Worm (Caenorhabditis elegans) whole organism, late embryonic: ENCODE results near the gene fbxa-189.

Source experiments
- C08G9.2 ChIP-seq: sonication (generic microtip); optimal IDR thresholded peaks from 2 replicates; lab custom pipeline; 2016; ENCODE audit warnings: mild to moderate bottlenecking, missing genetic modification characterization, moderate library complexity, missing compliant biosample characterization
- F13H6.1 ChIP-seq: sonication (generic microtip); optimal IDR thresholded peaks from 2 replicates; lab custom pipeline; 2016; ENCODE audit warnings: missing genetic modification characterization, missing compliant biosample characterization
- K02D7.2 ChIP-seq: sonication (generic microtip); optimal IDR thresholded peaks from 2 replicates; lab custom pipeline; 2017; ENCODE audit warnings: mild to moderate bottlenecking, missing genetic modification characterization, missing compliant biosample characterization
- T23F11.4 ChIP-seq: fragments of 200-800 bp; sonication (Bioruptor generic); optimal IDR thresholded peaks from 2 replicates; lab custom pipeline; 2018; ENCODE audit warnings: mild to moderate bottlenecking, missing genetic modification characterization, missing compliant biosample characterization
- Y22D7AL.16 ChIP-seq: sonication (generic microtip); optimal IDR thresholded peaks from 2 replicates; lab custom pipeline; 2016; ENCODE audit warnings: missing genetic modification characterization, missing compliant biosample characterization
- ahr-1 ChIP-seq: sonication (generic microtip); optimal IDR thresholded peaks from 2 replicates; lab custom pipeline; 2016; ENCODE audit warnings: missing genetic modification characterization, missing compliant biosample characterization
- ceh-14 ChIP-seq: sonication (generic microtip); optimal IDR thresholded peaks from 2 replicates; lab custom pipeline; 2016; ENCODE audit warnings: missing genotype, missing genetic modification characterization, missing compliant biosample characterization
- ceh-18 ChIP-seq: sonication (generic microtip); optimal IDR thresholded peaks from 2 replicates; lab custom pipeline; 2016; ENCODE audit warnings: missing genetic modification characterization, missing compliant biosample characterization
- ceh-19 ChIP-seq: fragments of 200-800 bp; sonication (Bioruptor generic); optimal IDR thresholded peaks from 2 replicates; lab custom pipeline; 2018; ENCODE audit warnings: mild to moderate bottlenecking, missing genetic modification characterization, missing compliant biosample characterization
- ceh-22 ChIP-seq: sonication (generic microtip); optimal IDR thresholded peaks from 2 replicates; lab custom pipeline; 2017; ENCODE audit warnings: missing biosample characterization, missing genetic modification characterization
- ceh-30 ChIP-seq: fragments of 150-350 bp; optimal IDR thresholded peaks from 2 replicates; lab custom pipeline; 2014; ENCODE audit warnings: missing biosample characterization, missing genetic modification characterization
- ceh-34 ChIP-seq: sonication (generic microtip); optimal IDR thresholded peaks from 2 replicates; lab custom pipeline; 2016; ENCODE audit warnings: mild to moderate bottlenecking, missing genetic modification characterization, missing compliant biosample characterization
- ceh-45 ChIP-seq: fragments of 200-800 bp; sonication (Bioruptor generic); IDR thresholded peaks from 2 replicates; pipeline ENCODE4 v1.3.6; 2022; ENCODE audit warnings: missing genetic modification reagents, missing genetic modification characterization, missing compliant biosample characterization
- ceh-48 ChIP-seq: sonication (generic microtip); optimal IDR thresholded peaks from 2 replicates; lab custom pipeline; 2016; ENCODE audit warnings: missing genetic modification characterization, inconsistent platforms, missing compliant biosample characterization
- che-1 ChIP-seq: sonication (generic microtip); optimal IDR thresholded peaks from 2 replicates; lab custom pipeline; 2016; ENCODE audit warnings: mild to moderate bottlenecking, missing genetic modification characterization, missing compliant biosample characterization
- dmd-4 ChIP-seq: sonication (generic microtip); optimal IDR thresholded peaks from 2 replicates; lab custom pipeline; 2016; ENCODE audit warnings: borderline replicate concordance, missing genetic modification characterization, missing compliant biosample characterization
- dve-1 ChIP-seq: sonication (generic microtip); optimal IDR thresholded peaks from 2 replicates; lab custom pipeline; 2017; ENCODE audit warnings: antibody characterized with exemption, mild to moderate bottlenecking, missing genetic modification characterization, missing compliant biosample characterization
- elt-4 ChIP-seq: sonication (generic microtip); optimal IDR thresholded peaks from 2 replicates; lab custom pipeline; 2016; ENCODE audit warnings: missing genetic modification characterization, missing compliant biosample characterization
- fax-1 ChIP-seq: sonication (generic microtip); optimal IDR thresholded peaks from 2 replicates; lab custom pipeline; 2016; ENCODE audit warnings: missing genotype, missing genetic modification characterization, missing compliant biosample characterization
- fkh-10 ChIP-seq: fragments of 150-350 bp; optimal IDR thresholded peaks from 2 replicates; lab custom pipeline; 2014; ENCODE audit warnings: missing biosample characterization, missing genetic modification reagents, missing genetic modification characterization
- gmeb-2 ChIP-seq: sonication (generic microtip); optimal IDR thresholded peaks from 2 replicates; lab custom pipeline; 2016; ENCODE audit warnings: missing genetic modification characterization, inconsistent platforms, missing compliant biosample characterization
- hlh-13 ChIP-seq: fragments of 200-800 bp; sonication (Bioruptor generic); optimal IDR thresholded peaks from 2 replicates; lab custom pipeline; 2018; ENCODE audit warnings: mild to moderate bottlenecking, missing genetic modification characterization, missing compliant biosample characterization
- hlh-15 ChIP-seq: sonication (generic microtip); optimal IDR thresholded peaks from 2 replicates; lab custom pipeline; 2016; ENCODE audit warnings: missing genetic modification characterization, missing compliant biosample characterization
- lin-11 ChIP-seq: fragments of 200-800 bp; sonication (Bioruptor generic); optimal IDR thresholded peaks from 2 replicates; lab custom pipeline; 2018; ENCODE audit warnings: mild to moderate bottlenecking, missing genetic modification characterization, missing compliant biosample characterization
- madf-2 ChIP-seq: sonication (generic microtip); optimal IDR thresholded peaks from 2 replicates; lab custom pipeline; 2017; ENCODE audit warnings: missing genetic modification characterization, missing compliant biosample characterization
- mec-3 ChIP-seq: sonication (generic microtip); optimal IDR thresholded peaks from 2 replicates; lab custom pipeline; 2016; ENCODE audit warnings: borderline replicate concordance, missing genetic modification characterization, missing compliant biosample characterization
- nhr-11 ChIP-seq: fragments of 150-350 bp; optimal IDR thresholded peaks from 2 replicates; lab custom pipeline; 2014; ENCODE audit warnings: missing biosample characterization, missing genetic modification characterization
- odd-2 ChIP-seq: sonication (generic microtip); optimal IDR thresholded peaks from 2 replicates; lab custom pipeline; 2017; ENCODE audit warnings: antibody characterized with exemption, mild to moderate bottlenecking, missing genetic modification characterization, missing compliant biosample characterization
- pag-3 ChIP-seq: sonication (generic microtip); optimal IDR thresholded peaks from 2 replicates; lab custom pipeline; 2016; ENCODE audit warnings: missing compliant biosample characterization, missing genetic modification characterization, borderline replicate concordance
- pax-1 ChIP-seq: fragments of 150-350 bp; optimal IDR thresholded peaks from 2 replicates; lab custom pipeline; 2014; ENCODE audit warnings: missing biosample characterization, missing genetic modification characterization
- pha-4 ChIP-seq: fragments of 150-350 bp; optimal IDR thresholded peaks from 2 replicates; lab custom pipeline; 2018; ENCODE audit warnings: missing biosample characterization, missing genetic modification reagents, missing genetic modification characterization
- pqm-1 ChIP-seq: sonication (generic microtip); optimal IDR thresholded peaks from 2 replicates; lab custom pipeline; 2016; ENCODE audit warnings: missing genetic modification characterization, missing compliant biosample characterization
- ref-2 ChIP-seq: sonication (generic microtip); optimal IDR thresholded peaks from 2 replicates; lab custom pipeline; 2016; ENCODE audit warnings: missing genetic modification characterization, missing compliant biosample characterization
- sdc-2 ChIP-seq: sonication (generic microtip); optimal IDR thresholded peaks from 2 replicates; lab custom pipeline; 2016; ENCODE audit warnings: missing genotype, missing genetic modification characterization, missing compliant biosample characterization
- sox-2 ChIP-seq: fragments of 200-800 bp; sonication (Bioruptor generic); IDR thresholded peaks from 2 replicates; pipeline ENCODE4 v1.3.6; 2022; ENCODE audit warnings: missing genetic modification reagents, missing genetic modification characterization, missing compliant biosample characterization
- sox-4 ChIP-seq: sonication (generic microtip); optimal IDR thresholded peaks from 2 replicates; lab custom pipeline; 2017; ENCODE audit warnings: mild to moderate bottlenecking, missing genetic modification characterization, inconsistent platforms, missing compliant biosample characterization
- syd-9 ChIP-seq: sonication (generic microtip); optimal IDR thresholded peaks from 2 replicates; lab custom pipeline; 2016; ENCODE audit warnings: mild to moderate bottlenecking, missing genetic modification characterization, moderate library complexity, missing compliant biosample characterization
- tbx-2 ChIP-seq: sonication (generic microtip); optimal IDR thresholded peaks from 2 replicates; lab custom pipeline; 2016; ENCODE audit warnings: missing genetic modification characterization, missing compliant biosample characterization
- ttx-3 ChIP-seq: sonication (generic microtip); optimal IDR thresholded peaks from 2 replicates; lab custom pipeline; 2016; ENCODE audit warnings: missing genetic modification reagents, missing genetic modification characterization, missing compliant biosample characterization
- unc-3 ChIP-seq, 2 experiments: fragments of 200-800 bp in 1 of 2; sonication (Bioruptor generic) in 1 of 2; sonication (generic microtip) in 1 of 2; conservative IDR thresholded peaks in 1 of 2; optimal IDR thresholded peaks in 1 of 2; 2 replicates each; pipeline versions ENCODE4 v1.3.6 to Lab custom; 2016 to 2022; ENCODE audit warnings: missing compliant biosample characterization in 2 of 2, missing genetic modification characterization in 2 of 2, missing genetic modification reagents in 1 of 2
- unc-42 ChIP-seq: sonication (generic microtip); optimal IDR thresholded peaks from 2 replicates; lab custom pipeline; 2016; ENCODE audit warnings: missing genotype, missing genetic modification characterization, missing compliant biosample characterization
- unc-86 ChIP-seq: sonication (generic microtip); optimal IDR thresholded peaks from 2 replicates; lab custom pipeline; 2016; ENCODE audit warnings: missing genetic modification characterization, missing compliant biosample characterization
- ztf-16 ChIP-seq: sonication (generic microtip); optimal IDR thresholded peaks from 2 replicates; lab custom pipeline; 2017; ENCODE audit warnings: missing genetic modification characterization, missing compliant biosample characterization

fbxa-189 gene

ce11 chrV:17302754-17303153, 42.3 kb upstream of the fbxa-189 start, which contains the start of gene sri-70:
Gene sri-70, plus strand, starts transcription at chrV:17303054.
- TF ChIP-seq syd-9 (tag; lab: Kevin White, UChicago), result no peak
- no peak for TF ChIP-seq ztf-16 (tag; lab: Kevin White, UChicago)
- TF ChIP-seq unc-42, result no peak
- TF ChIP-seq, all 69 proteins: peak for 0

- TF ChIP-seq dmd-4 (tag; lab: Kevin White, UChicago), result no peak
- TF ChIP-seq pax-1 (tag; lab: Kevin White, UChicago), result no peak
- no peak for TF ChIP-seq fkh-10
- no peak for TF ChIP-seq tbx-2
- TF ChIP-seq madf-2, result no peak
- TF ChIP-seq hlh-15 (tag; lab: Kevin White, UChicago), result no peak
- TF ChIP-seq ceh-30 (tag; lab: Kevin White, UChicago), result no peak
- TF ChIP-seq syd-9 (tag; lab: Kevin White, UChicago), result no peak
- TF ChIP-seq K02D7.2 (tag; lab: Kevin White, UChicago), result no peak
- TF ChIP-seq sdc-2 (tag; lab: Kevin White, UChicago), result no peak
- no peak for TF ChIP-seq nhr-11 (tag; lab: Kevin White, UChicago)
- no peak for TF ChIP-seq che-1 (tag; lab: Kevin White, UChicago)
- TF ChIP-seq F13H6.1 (tag; lab: Kevin White, UChicago), result no peak
- TF ChIP-seq ztf-16 (tag; lab: Kevin White, UChicago), result no peak
Measured at ce11 chrV:17303392-17303791, 41.6 kb upstream of the fbxa-189 start.

ce11 chrV:17307926-17308325, 37.1 kb upstream of the fbxa-189 start:
- TF ChIP-seq ceh-14 (tag; lab: Kevin White, UChicago) (no peak), sox-4 (tag; lab: Kevin White, UChicago) (no peak), dve-1 (tag; lab: Kevin White, UChicago) (no peak), C08G9.2 (no peak), nhr-11 (tag; lab: Kevin White, UChicago) (no peak), sdc-2 (tag; lab: Kevin White, UChicago) (no peak), lin-11 (tag; lab: Kevin White, UChicago) (no peak), ref-2 (tag; lab: Kevin White, UChicago) (no peak), ttx-3 (tag; lab: Kevin White, UChicago) (no peak), ceh-34 (tag; lab: Kevin White, UChicago) (no peak), ceh-22 (no peak), mec-3 (no peak), T23F11.4 (no peak), Y22D7AL.16 (tag; lab: Kevin White, UChicago) (no peak), ceh-45 (no peak), fkh-10 (no peak), ahr-1 (tag; lab: Kevin White, UChicago) (no peak), ceh-18 (no peak), ceh-48 (tag; lab: Kevin White, UChicago) (no peak)
- TF ChIP-seq, all 69 proteins: peak for 0

ce11 chrV:17312386-17312785, 32.6 kb upstream of the fbxa-189 start, which contains the start of gene Y61B8B.3:
Gene Y61B8B.3, minus strand, starts transcription at chrV:17312486.
- TF ChIP-seq unc-86 (no peak), ceh-19 (GFP tag; lab: Kevin White, UChicago) (no peak), elt-4 (no peak), ztf-16 (tag; lab: Kevin White, UChicago) (no peak), odd-2 (tag; lab: Kevin White, UChicago) (no peak), ceh-22 (no peak), madf-2 (no peak), gmeb-2 (tag; lab: Kevin White, UChicago) (no peak), pqm-1 (tag; lab: Kevin White, UChicago) (no peak), pag-3 (no peak), unc-3 (GFP tag; conservative IDR thresholded peaks at IDR 0.05; lab: Robert Waterston, UW) (no peak), unc-3 (tag; optimal IDR thresholded peaks at IDR 0.05; lab: Kevin White, UChicago) (no peak), dve-1 (tag; lab: Kevin White, UChicago) (no peak), hlh-13 (no peak), ceh-48 (tag; lab: Kevin White, UChicago) (no peak), fax-1 (tag; lab: Kevin White, UChicago) (no peak), pha-4 (tag; lab: Kevin White, UChicago) (no peak), sox-2 (GFP tag; lab: Robert Waterston, UW) (no peak), C08G9.2 (no peak)
